Fruit fly (Drosophila melanogaster) whole organism, embryonic: ENCODE results near the gene RhoGAP18B.
A peak's percentile ranks its signal among the peaks of the same experiment; 100 is the strongest.

Source experiments
- CG10462 ChIP-seq: fragments of 200-800 bp; sonication (Bioruptor generic); optimal IDR thresholded peaks from 2 replicates; lab custom pipeline; 2016; ENCODE audit warnings: missing biosample characterization, missing genetic modification characterization
- CG10654 ChIP-seq: fragments of 200-800 bp; sonication (Bioruptor generic); optimal IDR thresholded peaks from 2 replicates; lab custom pipeline; 2016; ENCODE audit warnings: missing biosample characterization, missing genetic modification characterization
- CG10959 ChIP-seq: fragments of 200-800 bp; sonication (Bioruptor generic); IDR thresholded peaks from 2 replicates; pipeline ENCODE4 v1.3.6; 2022; ENCODE audit warnings: missing biosample characterization, missing genetic modification characterization
- CG15011 ChIP-seq: fragments of 200-800 bp; sonication (Bioruptor generic); optimal IDR thresholded peaks from 3 replicates; lab custom pipeline; 2018; ENCODE audit warnings: missing biosample characterization, mild to moderate bottlenecking, missing genetic modification characterization
- CG1529 ChIP-seq: fragments of 200-800 bp; sonication (Bioruptor generic); optimal IDR thresholded peaks from 3 replicates; lab custom pipeline; 2018; ENCODE audit warnings: missing biosample characterization, missing genetic modification characterization
- CG18764 ChIP-seq: fragments of 200-800 bp; sonication (Bioruptor generic); optimal IDR thresholded peaks from 3 replicates; lab custom pipeline; 2016; ENCODE audit warnings: missing biosample characterization, missing genetic modification characterization
- CG30020 ChIP-seq: fragments of 200-800 bp; optimal IDR thresholded peaks from 2 replicates; lab custom pipeline; 2019; ENCODE audit warnings: missing biosample characterization, mild to moderate bottlenecking, missing genetic modification characterization, moderate library complexity
- CG30431 ChIP-seq: fragments of 200-800 bp; sonication (Bioruptor generic); optimal IDR thresholded peaks from 2 replicates; lab custom pipeline; 2017; ENCODE audit warnings: missing biosample characterization, missing genetic modification characterization
- CG31388 ChIP-seq: fragments of 200-800 bp; sonication (Bioruptor generic); optimal IDR thresholded peaks from 2 replicates; lab custom pipeline; 2016; ENCODE audit warnings: missing biosample characterization, missing genetic modification characterization
- CG3281 ChIP-seq: fragments of 200-800 bp; sonication (Bioruptor generic); optimal IDR thresholded peaks from 3 replicates; lab custom pipeline; 2017; ENCODE audit warnings: missing biosample characterization, mild to moderate bottlenecking, missing genetic modification characterization
- CG33213 ChIP-seq: fragments of 200-800 bp; sonication (Bioruptor generic); optimal IDR thresholded peaks from 3 replicates; lab custom pipeline; 2016; ENCODE audit warnings: missing biosample characterization, missing genetic modification characterization
- CG34376 ChIP-seq: fragments of 200-800 bp; sonication (Bioruptor generic); optimal IDR thresholded peaks from 2 replicates; lab custom pipeline; 2018; ENCODE audit warnings: missing biosample characterization, mild to moderate bottlenecking, missing genetic modification characterization
- CG5180 ChIP-seq: fragments of 200-800 bp; sonication (Bioruptor generic); optimal IDR thresholded peaks from 3 replicates; lab custom pipeline; 2017; ENCODE audit warnings: missing biosample characterization, missing genetic modification characterization, mild to moderate bottlenecking, moderate library complexity, missing genetic modification reagents
- CG5245 ChIP-seq: fragments of 200-800 bp; sonication (Bioruptor generic); optimal IDR thresholded peaks from 3 replicates; lab custom pipeline; 2016; ENCODE audit warnings: missing biosample characterization, missing genetic modification characterization
- CG9609 ChIP-seq: fragments of 200-800 bp; sonication (Bioruptor generic); optimal IDR thresholded peaks from 3 replicates; lab custom pipeline; 2016; ENCODE audit warnings: missing biosample characterization, missing genetic modification characterization
- CTCF ChIP-seq: fragments of 200-800 bp; sonication (Bioruptor generic); optimal IDR thresholded peaks from 2 replicates; lab custom pipeline; 2017; ENCODE audit warnings: missing biosample characterization, mild to moderate bottlenecking, missing genetic modification characterization, moderate library complexity
- D19A ChIP-seq: fragments of 200-800 bp; optimal IDR thresholded peaks from 3 replicates; lab custom pipeline; 2019; ENCODE audit warnings: missing biosample characterization, mild to moderate bottlenecking, missing genetic modification characterization, moderate library complexity
- Dip2 ChIP-seq: fragments of 200-800 bp; sonication (Bioruptor generic); IDR thresholded peaks from 2 replicates; pipeline ENCODE4 v1.3.6; 2022; ENCODE audit warnings: missing biosample characterization, missing genetic modification characterization
- E2f1 ChIP-seq: fragments of 200-800 bp; sonication (Bioruptor generic); IDR thresholded peaks from 2 replicates; pipeline ENCODE4 v1.3.6; 2022; ENCODE audit warnings: missing biosample characterization, missing genetic modification characterization
- E2f2 ChIP-seq: fragments of 200-800 bp; sonication (Bioruptor generic); IDR thresholded peaks from 2 replicates; pipeline ENCODE4 v1.3.6; 2022; ENCODE audit warnings: missing biosample characterization, missing genetic modification characterization
- Ets97D ChIP-seq: fragments of 200-800 bp; sonication (Bioruptor generic); optimal IDR thresholded peaks from 3 replicates; lab custom pipeline; 2016; ENCODE audit warnings: missing biosample characterization, missing genetic modification characterization
- Hey ChIP-seq: fragments of 200-800 bp; sonication (Bioruptor generic); optimal IDR thresholded peaks from 3 replicates; lab custom pipeline; 2018; ENCODE audit warnings: missing biosample characterization, mild to moderate bottlenecking, missing genetic modification characterization
- HmgD ChIP-seq: fragments of 200-800 bp; sonication (Bioruptor generic); optimal IDR thresholded peaks from 3 replicates; lab custom pipeline; 2016; ENCODE audit warnings: missing biosample characterization, missing genetic modification characterization
- HmgZ ChIP-seq: fragments of 200-800 bp; sonication (Bioruptor generic); optimal IDR thresholded peaks from 2 replicates; lab custom pipeline; 2018; ENCODE audit warnings: missing biosample characterization, mild to moderate bottlenecking, missing genetic modification characterization
- Mrtf ChIP-seq: fragments of 200-800 bp; sonication (Bioruptor generic); IDR thresholded peaks from 3 replicates; pipeline ENCODE4 v1.3.6; 2022; ENCODE audit warnings: missing biosample characterization, missing genetic modification characterization
- Myb ChIP-seq: fragments of 200-800 bp; sonication (Bioruptor generic); optimal IDR thresholded peaks from 2 replicates; lab custom pipeline; 2016; ENCODE audit warnings: missing biosample characterization, missing genetic modification characterization
- NfI ChIP-seq: fragments of 200-800 bp; sonication (Bioruptor generic); optimal IDR thresholded peaks from 3 replicates; lab custom pipeline; 2018; ENCODE audit warnings: missing biosample characterization, mild to moderate bottlenecking, missing genetic modification characterization, moderate library complexity
- Oli ChIP-seq: fragments of 200-800 bp; sonication (Bioruptor generic); optimal IDR thresholded peaks from 2 replicates; lab custom pipeline; 2018; ENCODE audit warnings: missing biosample characterization, mild to moderate bottlenecking, missing genetic modification characterization, moderate library complexity
- bigmax ChIP-seq: fragments of 200-800 bp; sonication (Bioruptor generic); optimal IDR thresholded peaks from 2 replicates; lab custom pipeline; 2018; ENCODE audit warnings: missing biosample characterization, mild to moderate bottlenecking, missing genetic modification characterization
- btn ChIP-seq: fragments of 200-800 bp; sonication (Bioruptor generic); optimal IDR thresholded peaks from 2 replicates; lab custom pipeline; 2016; ENCODE audit warnings: missing biosample characterization, missing genetic modification characterization
- cad ChIP-seq: fragments of >200 bp; optimal IDR thresholded peaks from 2 replicates; lab custom pipeline; 2017; ENCODE audit warnings: missing biosample characterization, missing genetic modification characterization
- ci ChIP-seq: fragments of 200-800 bp; sonication (Bioruptor generic); IDR thresholded peaks from 3 replicates; pipeline ENCODE4 v1.3.6; 2022; ENCODE audit warnings: missing biosample characterization, missing genetic modification characterization
- disco-r ChIP-seq: fragments of 200-800 bp; sonication (Bioruptor generic); optimal IDR thresholded peaks from 2 replicates; lab custom pipeline; 2016; ENCODE audit warnings: missing biosample characterization, missing genetic modification characterization
- ems ChIP-seq: fragments of 200-800 bp; sonication (Bioruptor generic); optimal IDR thresholded peaks from 3 replicates; lab custom pipeline; 2016; ENCODE audit warnings: missing biosample characterization, missing genetic modification characterization
- fd96Cb ChIP-seq: fragments of 200-800 bp; sonication (Bioruptor generic); optimal IDR thresholded peaks from 2 replicates; lab custom pipeline; 2018; ENCODE audit warnings: missing biosample characterization, mild to moderate bottlenecking, missing genetic modification characterization, moderate library complexity
- fru ChIP-seq: fragments of >200 bp; optimal IDR thresholded peaks from 2 replicates; lab custom pipeline; 2017
- hbn ChIP-seq: fragments of 200-800 bp; sonication (Bioruptor generic); IDR thresholded peaks from 2 replicates; pipeline ENCODE4 v1.3.6; 2022; ENCODE audit warnings: missing biosample characterization, missing genetic modification characterization; ENCODE audit not compliant: partially characterized antibody
- maf-S ChIP-seq: fragments of 200-800 bp; sonication (Bioruptor generic); optimal IDR thresholded peaks from 2 replicates; lab custom pipeline; 2016; ENCODE audit warnings: missing biosample characterization, missing genetic modification characterization
- mld ChIP-seq: fragments of 200-800 bp; sonication (Bioruptor generic); IDR thresholded peaks from 3 replicates; pipeline ENCODE4 v1.3.6; 2022; ENCODE audit warnings: missing biosample characterization, missing genetic modification characterization; ENCODE audit not compliant: partially characterized antibody
- nau ChIP-seq: fragments of 200-800 bp; sonication (Bioruptor generic); optimal IDR thresholded peaks from 3 replicates; lab custom pipeline; 2017; ENCODE audit warnings: missing biosample characterization, mild to moderate bottlenecking, missing genetic modification characterization, missing genetic modification reagents
- nerfin-2 ChIP-seq: fragments of 200-800 bp; sonication (Bioruptor generic); IDR thresholded peaks from 2 replicates; pipeline ENCODE4 v1.3.6; 2022; ENCODE audit warnings: missing biosample characterization, missing genetic modification characterization; ENCODE audit not compliant: partially characterized antibody
- oc ChIP-seq: fragments of 200-800 bp; sonication (Bioruptor generic); optimal IDR thresholded peaks from 2 replicates; lab custom pipeline; 2018; ENCODE audit warnings: missing biosample characterization, mild to moderate bottlenecking, missing genetic modification characterization, moderate library complexity
- org-1 ChIP-seq: fragments of 200-800 bp; sonication (Bioruptor generic); optimal IDR thresholded peaks from 2 replicates; lab custom pipeline; 2017; ENCODE audit warnings: missing biosample characterization, missing genetic modification characterization
- pan ChIP-seq, 4 experiments: fragments of >200 bp in 3 of 4; fragments of 200-800 bp in 1 of 4; sonication (Bioruptor generic) in 1 of 4; optimal IDR thresholded peaks in 3 of 4; IDR thresholded peaks in 1 of 4; 2 replicates each; pipeline versions ENCODE4 v1.3.6 to Lab custom; 2017 to 2022; ENCODE audit warnings: missing biosample characterization in 2 of 4, missing genetic modification characterization in 2 of 4, mixed read lengths in 1 of 4
- prd ChIP-seq, 3 experiments: fragments of >200 bp in 2 of 3; fragments of 200-800 bp in 1 of 3; sonication (Bioruptor generic) in 1 of 3; optimal IDR thresholded peaks in 2 of 3; IDR thresholded peaks in 1 of 3; 2 replicates in 2 of 3; 3 replicates in 1 of 3; pipeline versions ENCODE4 v1.3.6 to Lab custom; 2017 to 2022; ENCODE audit warnings: missing biosample characterization in 1 of 3, missing genetic modification characterization in 1 of 3
- vvl ChIP-seq: fragments of 200-800 bp; sonication (Bioruptor generic); IDR thresholded peaks from 2 replicates; pipeline ENCODE4 v1.3.6; 2022; ENCODE audit warnings: missing biosample characterization, missing genetic modification characterization
- wdn ChIP-seq: fragments of 200-800 bp; sonication (Bioruptor generic); IDR thresholded peaks from 2 replicates; pipeline ENCODE4 v1.3.6; 2022; ENCODE audit warnings: missing biosample characterization, missing genetic modification characterization
- z ChIP-seq: fragments of 200-800 bp; sonication (Bioruptor generic); IDR thresholded peaks from 3 replicates; pipeline ENCODE4 v1.3.6; 2022; ENCODE audit warnings: missing biosample characterization, missing genetic modification characterization
- zen ChIP-seq: fragments of 200-800 bp; sonication (Bioruptor generic); optimal IDR thresholded peaks from 3 replicates; lab custom pipeline; 2018; ENCODE audit warnings: missing biosample characterization, mild to moderate bottlenecking, missing genetic modification characterization, moderate library complexity
- zf30C ChIP-seq: fragments of 200-800 bp; sonication (Bioruptor generic); optimal IDR thresholded peaks from 3 replicates; lab custom pipeline; 2018; ENCODE audit warnings: missing biosample characterization, mild to moderate bottlenecking, missing genetic modification characterization

Gene RhoGAP18B

DNA sequence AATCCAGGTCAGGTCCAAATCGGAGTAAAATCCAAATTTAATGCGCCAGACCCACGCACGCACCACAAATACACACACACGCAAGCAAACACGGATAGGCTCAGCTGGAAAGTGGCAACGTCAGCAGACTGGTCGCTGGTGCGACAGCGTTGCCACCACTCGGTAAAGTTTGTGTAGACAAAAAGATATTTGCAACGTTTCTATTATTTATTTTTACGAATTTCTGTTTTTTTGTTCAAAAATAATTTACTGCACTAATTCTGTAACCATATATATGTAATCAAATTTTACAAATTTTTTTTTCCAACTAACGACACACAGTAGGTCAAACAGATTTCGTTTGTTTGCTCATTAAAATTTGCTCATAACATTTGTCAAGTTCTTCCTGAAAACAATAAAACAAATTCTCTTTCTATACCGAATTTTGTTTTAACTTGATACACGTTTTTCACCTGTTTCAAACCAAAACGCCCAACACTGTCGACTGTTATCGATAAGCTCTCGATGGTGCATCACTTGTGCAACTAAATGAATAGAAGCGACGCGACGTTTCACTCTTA is 12.9 kb upstream of the RhoGAP18B start, which contains the start of the genes CG7556 and CG7453:
Gene CG7556, minus strand, starts transcription at position 135 of the 560 bp plus-strand sequence.
Gene CG7453, plus strand, starts transcription at position 478 of the 560 bp plus-strand sequence.
- no peak for TF ChIP-seq CTCF (GFP tag; lab: Kevin White, UChicago)
- peak; percentile 65 for TF ChIP-seq vvl (GFP tag; lab: Robert Waterston, UW)
- TF ChIP-seq zen (tag; lab: Kevin White, UChicago) = peak; percentile 22
- TF ChIP-seq pan (optimal IDR thresholded peaks at IDR 0.05; lab: Kevin White, UChicago) = no peak
- peak in 1 of 2 experiments; percentile 35 for TF ChIP-seq pan (GFP tag; optimal IDR thresholded peaks at IDR 0.05 in 1 of 2, IDR thresholded peaks at IDR 0.05 in 1 of 2)
- TF ChIP-seq zf30C (GFP tag; lab: Kevin White, UChicago) = peak; percentile 64
- TF ChIP-seq Hey (tag; lab: Kevin White, UChicago) = no peak
- peak; percentile 58 for TF ChIP-seq CG18764 (GFP tag; lab: Kevin White, UChicago)
- peak; percentile 69 for TF ChIP-seq Oli (tag; lab: Kevin White, UChicago)
- TF ChIP-seq CG15011 (GFP tag; lab: Kevin White, UChicago) = peak; percentile 54
- peak; percentile 61 for TF ChIP-seq Ets97D (GFP tag; lab: Kevin White, UChicago)
- TF ChIP-seq btn = no peak
- TF ChIP-seq mld (GFP tag; lab: Robert Waterston, UW) = no peak
- peak; percentile 71 for TF ChIP-seq ems (GFP tag; lab: Kevin White, UChicago)
- no peak for TF ChIP-seq fru (lab: Kevin White, UChicago)
- TF ChIP-seq CG10654 (GFP tag; lab: Kevin White, UChicago) = peak; percentile 72
- TF ChIP-seq nerfin-2 (GFP tag; lab: Robert Waterston, UW) = no peak
- TF ChIP-seq bigmax (GFP tag; lab: Kevin White, UChicago) = no peak
- peak; percentile 54 for TF ChIP-seq CG34376 (GFP tag; lab: Kevin White, UChicago)
- TF ChIP-seq disco-r = peak; percentile 62
- TF ChIP-seq D19A = peak; percentile 63
- TF ChIP-seq HmgZ = peak; percentile 57
- TF ChIP-seq org-1 (GFP tag; lab: Kevin White, UChicago) = peak; percentile 22
- TF ChIP-seq Dip2 (GFP tag; lab: Robert Waterston, UW) = no peak
- peak; percentile 51; the same call in 1 of the 2 replicates for TF ChIP-seq E2f1 (GFP tag; lab: Robert Waterston, UW)
- peak; percentile 34 for TF ChIP-seq nau (GFP tag; lab: Kevin White, UChicago)
- TF ChIP-seq prd (optimal IDR thresholded peaks at IDR 0.05; lab: Kevin White, UChicago) = no peak
- TF ChIP-seq prd (GFP tag; IDR thresholded peaks at IDR 0.05; lab: Robert Waterston, UW) = peak; percentile 71
- TF ChIP-seq NfI (GFP tag; lab: Kevin White, UChicago) = peak; percentile 76
- TF ChIP-seq wdn (GFP tag; lab: Robert Waterston, UW) = 0 out of 2 replicates have a peak, but pooled peaks have one; percentile 17
- TF ChIP-seq CG30020 (tag; lab: Kevin White, UChicago) = peak; percentile 72
- TF ChIP-seq CG9609 (GFP tag; lab: Kevin White, UChicago) = peak; percentile 77
- TF ChIP-seq HmgD (GFP tag; lab: Kevin White, UChicago) = peak; percentile 28
- TF ChIP-seq ci (GFP tag; lab: Robert Waterston, UW) = no peak; the same call in 2 of the 3 replicates
- peak; percentile 45; the same call in 1 of the 2 replicates for TF ChIP-seq E2f2 (GFP tag; lab: Robert Waterston, UW)
- TF ChIP-seq CG10959 (GFP tag; lab: Robert Waterston, UW) = no peak
- TF ChIP-seq oc (tag; lab: Kevin White, UChicago) = no peak
- TF ChIP-seq Mrtf (GFP tag; lab: Robert Waterston, UW) = no peak
- peak; percentile 9 for TF ChIP-seq CG31388 (GFP tag; lab: Kevin White, UChicago)
- TF ChIP-seq maf-S (GFP tag; lab: Kevin White, UChicago) = peak; percentile 71
- TF ChIP-seq CG5180 (GFP tag; lab: Kevin White, UChicago) = peak; percentile 4
- peak; percentile 54 for TF ChIP-seq Myb (GFP tag; lab: Kevin White, UChicago)
- peak; percentile 45 for TF ChIP-seq CG30431
- TF ChIP-seq CG1529 (GFP tag; lab: Kevin White, UChicago) = peak; percentile 53
- TF ChIP-seq CG10462 (GFP tag; lab: Kevin White, UChicago) = peak; percentile 59
- no peak for TF ChIP-seq cad
- peak; percentile 56 for TF ChIP-seq CG33213 (GFP tag; lab: Kevin White, UChicago)
- no peak for TF ChIP-seq hbn
- no peak for TF ChIP-seq z (GFP tag; lab: Robert Waterston, UW)
- TF ChIP-seq CG3281 (GFP tag; lab: Kevin White, UChicago) = peak; percentile 62
- TF ChIP-seq CG5245 (GFP tag; lab: Kevin White, UChicago) = peak; percentile 64
- TF ChIP-seq fd96Cb (tag; lab: Kevin White, UChicago) = peak; percentile 46
